Worm (Caenorhabditis elegans) whole organism, L3 larva: ENCODE measurements around the gene C18H7.7.

ENCODE experiments used
- ZK546.5 ChIP-seq: sonication (generic microtip); optimal IDR thresholded peaks from 2 replicates; lab custom pipeline; 2017; ENCODE audit warnings: missing biosample characterization, missing genetic modification characterization
- ceh-28 ChIP-seq: fragments of 150-350 bp; optimal IDR thresholded peaks from 2 replicates; lab custom pipeline; 2014; ENCODE audit warnings: missing biosample characterization, missing genetic modification reagents, missing genetic modification characterization
- ceh-9 ChIP-seq: sonication (generic microtip); optimal IDR thresholded peaks from 2 replicates; lab custom pipeline; 2018; ENCODE audit warnings: missing biosample characterization, missing genetic modification characterization
- nhr-11 ChIP-seq: fragments of 150-350 bp; optimal IDR thresholded peaks from 2 replicates; lab custom pipeline; 2014; ENCODE audit warnings: missing biosample characterization, missing genetic modification characterization
- nhr-237 ChIP-seq: fragments of 150-350 bp; optimal IDR thresholded peaks from 2 replicates; lab custom pipeline; 2014; ENCODE audit warnings: missing biosample characterization, missing genetic modification characterization
- pha-4 ChIP-seq: fragments of 150-350 bp; optimal IDR thresholded peaks from 2 replicates; lab custom pipeline; 2014; ENCODE audit warnings: missing biosample characterization, missing genetic modification reagents, missing genetic modification characterization
- ztf-4 ChIP-seq: fragments of 150-350 bp; optimal IDR thresholded peaks from 2 replicates; lab custom pipeline; 2014; ENCODE audit warnings: missing biosample characterization, missing genetic modification characterization

DNA sequence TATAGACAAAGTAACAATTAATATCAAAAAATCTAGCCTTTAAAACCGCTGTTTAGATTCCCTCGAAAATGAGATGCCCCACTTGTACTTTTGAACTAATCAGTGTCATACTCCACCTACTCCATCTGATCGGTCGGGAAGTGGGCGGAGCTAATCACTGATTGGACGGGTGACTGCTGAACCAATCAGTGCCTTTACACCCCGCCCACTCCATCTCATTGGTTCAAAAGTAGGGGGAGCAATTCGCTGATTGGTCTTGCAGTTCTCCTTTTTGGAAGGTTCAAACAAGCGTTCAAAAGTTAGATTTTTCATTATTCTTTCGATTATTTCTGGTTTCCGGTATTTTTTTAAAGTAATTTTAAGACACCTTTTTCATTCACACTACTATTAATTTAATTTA is 17.0 kb upstream of the C18H7.7 start:
- TF ChIP-seq ceh-28 (tag; lab: Kevin White, UChicago) (no peak), ZK546.5 (tag; lab: Kevin White, UChicago) (no peak), nhr-11 (no peak), pha-4 (tag; lab: Kevin White, UChicago) (no peak), nhr-237 (no peak), ceh-9 (tag; lab: Kevin White, UChicago) (no peak), ztf-4 (tag; lab: Kevin White, UChicago) (no peak)
